Fruit fly (Drosophila melanogaster): ENCODE measurements around the gene sosie.

- TF ChIP-seq psq (optimal IDR thresholded peaks at IDR 0.05) (no peak), usp (GFP tag; optimal IDR thresholded peaks at IDR 0.05) (no peak)
Observed at dm6 chr3R:24866976-24867375, 33.2 kb downstream of the sosie start.

Measured in whole organism.